Fruit fly (Drosophila melanogaster) whole organism, adult: ENCODE results near the gene Or85a.

ENCODE experiments used
- CG11617 ChIP-seq: fragments of 200-800 bp; sonication (Bioruptor generic); optimal IDR thresholded peaks from 2 replicates; lab custom pipeline; 2017; ENCODE audit warnings: mild to moderate bottlenecking, missing biosample characterization, missing genetic modification reagents, missing genetic modification characterization
- CG12768 ChIP-seq: fragments of 200-800 bp; sonication (Bioruptor generic); optimal IDR thresholded peaks from 2 replicates; lab custom pipeline; 2017; ENCODE audit warnings: missing biosample characterization, missing genetic modification characterization, mild to moderate bottlenecking, moderate library complexity, missing genetic modification reagents
- CG14711 ChIP-seq: fragments of 200-800 bp; sonication (Bioruptor generic); optimal IDR thresholded peaks from 2 replicates; lab custom pipeline; 2018; ENCODE audit warnings: missing biosample characterization, mild to moderate bottlenecking, missing genetic modification characterization, moderate library complexity
- CG33017 ChIP-seq: fragments of 200-800 bp; sonication (Bioruptor generic); optimal IDR thresholded peaks from 2 replicates; lab custom pipeline; 2018; ENCODE audit warnings: missing biosample characterization, mild to moderate bottlenecking, missing genetic modification characterization, moderate library complexity
- CG5204 ChIP-seq: fragments of 200-800 bp; sonication (Bioruptor generic); optimal IDR thresholded peaks from 2 replicates; lab custom pipeline; 2016; ENCODE audit warnings: missing biosample characterization, missing genetic modification characterization
- CG7045 ChIP-seq: fragments of 200-800 bp; sonication (Bioruptor generic); optimal IDR thresholded peaks from 2 replicates; lab custom pipeline; 2017; ENCODE audit warnings: missing biosample characterization, mild to moderate bottlenecking, missing genetic modification characterization
- CG7101 ChIP-seq: fragments of 200-800 bp; sonication (Bioruptor generic); optimal IDR thresholded peaks from 2 replicates; lab custom pipeline; 2018; ENCODE audit warnings: missing biosample characterization, mild to moderate bottlenecking, missing genetic modification characterization, moderate library complexity
- Crg-1 ChIP-seq: fragments of 200-800 bp; sonication (Bioruptor generic); optimal IDR thresholded peaks from 2 replicates; lab custom pipeline; 2016; ENCODE audit warnings: missing biosample characterization, missing genetic modification characterization
- cic ChIP-seq: fragments of 200-800 bp; sonication (Bioruptor generic); optimal IDR thresholded peaks from 2 replicates; lab custom pipeline; 2017; ENCODE audit warnings: missing biosample characterization, mild to moderate bottlenecking, missing genetic modification characterization, moderate library complexity
- cnc ChIP-seq, 2 experiments: fragments of >200 bp; optimal IDR thresholded peaks; 2 replicates each; lab custom pipeline; 2017
- pad ChIP-seq: fragments of 200-800 bp; sonication (Bioruptor generic); optimal IDR thresholded peaks from 3 replicates; lab custom pipeline; 2017; ENCODE audit warnings: missing biosample characterization, missing genetic modification characterization, mild to moderate bottlenecking, moderate library complexity, missing genetic modification reagents
- tj ChIP-seq: fragments of 200-800 bp; sonication (Bioruptor generic); optimal IDR thresholded peaks from 3 replicates; lab custom pipeline; 2017; ENCODE audit warnings: missing biosample characterization, mild to moderate bottlenecking, missing genetic modification characterization, moderate library complexity

Or85a gene

dm6 chr3R:8368553-8368952 is 47.0 kb downstream of the Or85a start:
- no peak for TF ChIP-seq tj (GFP tag; lab: Kevin White, UChicago)
- TF ChIP-seq CG5204 (GFP tag; lab: Kevin White, UChicago), result no peak
- no peak for TF ChIP-seq CG33017
- no peak for TF ChIP-seq CG12768
- no peak for TF ChIP-seq CG7101 (tag; lab: Kevin White, UChicago)
- no peak for TF ChIP-seq Crg-1
- no peak for TF ChIP-seq CG14711 (tag; lab: Kevin White, UChicago)
- no peak for TF ChIP-seq CG11617 (GFP tag; lab: Kevin White, UChicago)
- no peak for TF ChIP-seq cnc (optimal IDR thresholded peaks at IDR 0.05; lab: Kevin White, UChicago)
- TF ChIP-seq pad (GFP tag; lab: Kevin White, UChicago), result no peak
- TF ChIP-seq CG7045 (GFP tag; lab: Kevin White, UChicago), result no peak
- no peak for TF ChIP-seq cic (GFP tag; lab: Kevin White, UChicago)
